Fruit fly (Drosophila melanogaster) whole organism, prepupa: ENCODE results near the gene Gld2.
A peak's percentile ranks its signal among the peaks of the same experiment; 100 is the strongest.

Experiments
- CG10631 ChIP-seq: fragments of 200-800 bp; sonication (Bioruptor generic); optimal IDR thresholded peaks from 2 replicates; lab custom pipeline; 2016; ENCODE audit warnings: missing biosample characterization, missing genetic modification characterization
- CG10669 ChIP-seq: fragments of 200-800 bp; sonication (Bioruptor generic); optimal IDR thresholded peaks from 3 replicates; lab custom pipeline; 2018; ENCODE audit warnings: missing biosample characterization, mild to moderate bottlenecking, missing genetic modification characterization, moderate library complexity
- CG11294 ChIP-seq: fragments of 200-800 bp; sonication (Bioruptor generic); IDR thresholded peaks from 2 replicates; pipeline ENCODE4 v1.3.6; 2022; ENCODE audit warnings: missing biosample characterization, missing genetic modification characterization
- CG11902 ChIP-seq: fragments of 200-800 bp; sonication (Bioruptor generic); optimal IDR thresholded peaks from 3 replicates; lab custom pipeline; 2016; ENCODE audit warnings: missing biosample characterization, missing genetic modification characterization
- CG15336 ChIP-seq: fragments of 200-800 bp; sonication (Bioruptor generic); IDR thresholded peaks from 2 replicates; pipeline ENCODE4 v1.3.6; 2022; ENCODE audit warnings: missing biosample characterization, missing genetic modification characterization
- CG1621 ChIP-seq: fragments of 200-800 bp; sonication (Bioruptor generic); optimal IDR thresholded peaks from 3 replicates; lab custom pipeline; 2018; ENCODE audit warnings: missing biosample characterization, mild to moderate bottlenecking, missing genetic modification characterization
- CG16779 ChIP-seq: fragments of 200-800 bp; sonication (Bioruptor generic); optimal IDR thresholded peaks from 3 replicates; lab custom pipeline; 2017; ENCODE audit warnings: missing biosample characterization, mild to moderate bottlenecking, missing genetic modification characterization
- CG3032 ChIP-seq: fragments of 200-800 bp; optimal IDR thresholded peaks from 2 replicates; lab custom pipeline; 2019; ENCODE audit warnings: missing biosample characterization, mild to moderate bottlenecking, missing genetic modification characterization, moderate library complexity
- CG31627 ChIP-seq: fragments of 200-800 bp; sonication (Bioruptor generic); optimal IDR thresholded peaks from 3 replicates; lab custom pipeline; 2016; ENCODE audit warnings: missing biosample characterization, missing genetic modification characterization
- CG32006 ChIP-seq: fragments of 200-800 bp; sonication (Bioruptor generic); optimal IDR thresholded peaks from 3 replicates; lab custom pipeline; 2017; ENCODE audit warnings: missing biosample characterization, mild to moderate bottlenecking, missing genetic modification characterization
- CG4318 ChIP-seq: fragments of 200-800 bp; sonication (Bioruptor generic); optimal IDR thresholded peaks from 3 replicates; lab custom pipeline; 2017; ENCODE audit warnings: missing biosample characterization, mild to moderate bottlenecking, missing genetic modification characterization
- CG6163 ChIP-seq: fragments of 200-800 bp; sonication (Bioruptor generic); IDR thresholded peaks from 3 replicates; pipeline ENCODE4 v1.3.6; 2022; ENCODE audit warnings: missing biosample characterization, missing genetic modification characterization
- CG6808 ChIP-seq: fragments of 200-800 bp; sonication (Bioruptor generic); optimal IDR thresholded peaks from 3 replicates; lab custom pipeline; 2017; ENCODE audit warnings: missing biosample characterization, missing genetic modification characterization, mild to moderate bottlenecking, moderate library complexity, missing genetic modification reagents
- CG6854 ChIP-seq: fragments of 200-800 bp; sonication (Bioruptor generic); optimal IDR thresholded peaks from 2 replicates; lab custom pipeline; 2017; ENCODE audit warnings: missing biosample characterization, mild to moderate bottlenecking, missing genetic modification characterization
- CG8319 ChIP-seq: fragments of 200-800 bp; sonication (Bioruptor generic); optimal IDR thresholded peaks from 3 replicates; lab custom pipeline; 2016; ENCODE audit warnings: missing biosample characterization, missing genetic modification characterization
- CG9139 ChIP-seq: fragments of 200-800 bp; sonication (Bioruptor generic); optimal IDR thresholded peaks from 3 replicates; lab custom pipeline; 2017; ENCODE audit warnings: missing biosample characterization, mild to moderate bottlenecking, missing genetic modification characterization
- Eip78C ChIP-seq: fragments of 200-800 bp; sonication (Bioruptor generic); peaks from one replicate; lab custom pipeline; 2016; ENCODE audit warnings: missing biosample characterization, missing genetic modification characterization
- Ets21C ChIP-seq: fragments of 200-800 bp; sonication (Bioruptor generic); optimal IDR thresholded peaks from 3 replicates; lab custom pipeline; 2016; ENCODE audit warnings: missing biosample characterization, missing genetic modification characterization
- Ets96B ChIP-seq: fragments of 200-800 bp; optimal IDR thresholded peaks from 2 replicates; lab custom pipeline; 2019; ENCODE audit warnings: missing biosample characterization, mild to moderate bottlenecking, missing genetic modification characterization, moderate library complexity
- Gug ChIP-seq: fragments of 200-800 bp; sonication (Bioruptor generic); IDR thresholded peaks from 2 replicates; pipeline ENCODE4 v1.3.6; 2022; ENCODE audit warnings: missing biosample characterization, missing genetic modification characterization
- Hr39 ChIP-seq: fragments of 200-800 bp; sonication (Bioruptor generic); optimal IDR thresholded peaks from 2 replicates; lab custom pipeline; 2016; ENCODE audit warnings: missing biosample characterization, missing genetic modification characterization
- Hr4 ChIP-seq: fragments of 200-800 bp; sonication (Bioruptor generic); optimal IDR thresholded peaks from 3 replicates; lab custom pipeline; 2016; ENCODE audit warnings: missing biosample characterization, missing genetic modification characterization
- Met ChIP-seq: fragments of 200-800 bp; sonication (Bioruptor generic); optimal IDR thresholded peaks from 3 replicates; lab custom pipeline; 2016; ENCODE audit warnings: missing biosample characterization, missing genetic modification characterization
- OdsH ChIP-seq: fragments of 200-800 bp; sonication (Bioruptor generic); optimal IDR thresholded peaks from 3 replicates; lab custom pipeline; 2016; ENCODE audit warnings: missing biosample characterization, missing genetic modification characterization
- Smox ChIP-seq: fragments of 200-800 bp; sonication (Bioruptor generic); optimal IDR thresholded peaks from 3 replicates; lab custom pipeline; 2016; ENCODE audit warnings: missing biosample characterization, missing genetic modification characterization
- Sox102F ChIP-seq: fragments of 200-800 bp; sonication (Bioruptor generic); optimal IDR thresholded peaks from 2 replicates; lab custom pipeline; 2016; ENCODE audit warnings: missing biosample characterization, mild to moderate bottlenecking, missing genetic modification characterization
- Sox14 ChIP-seq: fragments of 200-800 bp; sonication (Bioruptor generic); optimal IDR thresholded peaks from 3 replicates; lab custom pipeline; 2016; ENCODE audit warnings: missing biosample characterization, missing genetic modification characterization
- dac ChIP-seq: fragments of 200-800 bp; sonication (Bioruptor generic); optimal IDR thresholded peaks from 2 replicates; lab custom pipeline; 2017; ENCODE audit warnings: missing biosample characterization, mild to moderate bottlenecking, missing genetic modification characterization
- eg ChIP-seq: fragments of 200-800 bp; sonication (Bioruptor generic); IDR thresholded peaks from 3 replicates; pipeline ENCODE4 v1.3.6; 2022; ENCODE audit warnings: missing biosample characterization, missing genetic modification characterization
- fkh ChIP-seq: fragments of 200-800 bp; sonication (Bioruptor generic); optimal IDR thresholded peaks from 3 replicates; lab custom pipeline; 2017; ENCODE audit warnings: missing biosample characterization, mild to moderate bottlenecking, missing genetic modification characterization, moderate library complexity
- lz ChIP-seq: fragments of 200-800 bp; sonication (Bioruptor generic); optimal IDR thresholded peaks from 3 replicates; lab custom pipeline; 2016; ENCODE audit warnings: missing biosample characterization, missing genetic modification characterization
- pdm3 ChIP-seq: fragments of 200-800 bp; sonication (Bioruptor generic); optimal IDR thresholded peaks from 3 replicates; lab custom pipeline; 2016; ENCODE audit warnings: missing biosample characterization, missing genetic modification characterization
- salr ChIP-seq, 2 experiments: fragments of 200-800 bp; sonication (Bioruptor generic); optimal IDR thresholded peaks; 3 replicates each; lab custom pipeline; 2016 to 2018; ENCODE audit warnings: missing biosample characterization in 2 of 2, missing genetic modification characterization in 2 of 2, mild to moderate bottlenecking in 1 of 2
- spab ChIP-seq: fragments of 200-800 bp; sonication (Bioruptor generic); optimal IDR thresholded peaks from 2 replicates; lab custom pipeline; 2017; ENCODE audit warnings: missing biosample characterization, mild to moderate bottlenecking, missing genetic modification characterization, missing genetic modification reagents
- svp ChIP-seq: fragments of 200-800 bp; sonication (Bioruptor generic); peaks from one replicate; lab custom pipeline; 2016; ENCODE audit warnings: missing biosample characterization, missing genetic modification characterization
- topi ChIP-seq: fragments of 200-800 bp; sonication (Bioruptor generic); optimal IDR thresholded peaks from 3 replicates; lab custom pipeline; 2016; ENCODE audit warnings: missing biosample characterization, missing genetic modification characterization

Gld2 gene

dm6 chr3R:22260205-22260604, 48.6 kb downstream of the Gld2 start (continued):
- TF ChIP-seq CG1621 (tag; lab: Kevin White, UChicago) = peak; percentile 70
- peak; percentile 56 for TF ChIP-seq CG31627 (GFP tag; lab: Kevin White, UChicago)
- peak; percentile 67 for TF ChIP-seq Eip78C (GFP tag; lab: Kevin White, UChicago)
- TF ChIP-seq CG10669 (GFP tag; lab: Kevin White, UChicago) = peak; percentile 76
- peak; percentile 67 for TF ChIP-seq pdm3
- no peak for TF ChIP-seq spab (GFP tag; lab: Kevin White, UChicago)
- TF ChIP-seq salr (GFP tag; optimal IDR thresholded peaks at IDR 0.05; lab: Kevin White, UChicago) = peak in 1 of 2 experiments; percentile 39
- TF ChIP-seq CG8319 (GFP tag; lab: Kevin White, UChicago) = peak; percentile 9
- TF ChIP-seq Gug (GFP tag; lab: Robert Waterston, UW) = no peak
- no peak for TF ChIP-seq dac (GFP tag; lab: Kevin White, UChicago)
- peak; percentile 72 for TF ChIP-seq Smox (GFP tag; lab: Kevin White, UChicago)
- TF ChIP-seq CG6854 = no peak
- TF ChIP-seq fkh (GFP tag; lab: Kevin White, UChicago) = no peak
- peak; percentile 72 for TF ChIP-seq Met (GFP tag; lab: Kevin White, UChicago)
- peak; percentile 53 for TF ChIP-seq Sox14 (GFP tag; lab: Kevin White, UChicago)
- peak; percentile 47 for TF ChIP-seq CG32006 (GFP tag; lab: Kevin White, UChicago)
- TF ChIP-seq CG11294 (GFP tag; lab: Robert Waterston, UW) = no peak
- TF ChIP-seq CG10631 (GFP tag; lab: Kevin White, UChicago) = peak; percentile 54
- no peak for TF ChIP-seq CG4318 (GFP tag; lab: Kevin White, UChicago)
- TF ChIP-seq OdsH (GFP tag; lab: Kevin White, UChicago) = peak; percentile 67
- TF ChIP-seq CG6808 (GFP tag; lab: Kevin White, UChicago) = peak; percentile 52
- peak; percentile 69 for TF ChIP-seq Ets96B
- peak; percentile 17 for TF ChIP-seq CG3032 (tag; lab: Kevin White, UChicago)
- TF ChIP-seq CG9139 = no peak
- peak; percentile 63 for TF ChIP-seq lz
- TF ChIP-seq svp (GFP tag; lab: Kevin White, UChicago) = peak; percentile 80
- peak; percentile 66; the same call in 2 of the 3 replicates for TF ChIP-seq eg
- TF ChIP-seq CG16779 (tag; lab: Kevin White, UChicago) = no peak
- TF ChIP-seq Hr4 (GFP tag; lab: Kevin White, UChicago) = peak; percentile 46
- TF ChIP-seq Sox102F (GFP tag; lab: Kevin White, UChicago) = peak; percentile 66
- peak; percentile 49 for TF ChIP-seq CG15336 (GFP tag; lab: Robert Waterston, UW)
- TF ChIP-seq CG11902 (GFP tag; lab: Kevin White, UChicago) = peak; percentile 13

- TF ChIP-seq Gug (GFP tag; lab: Robert Waterston, UW) (no peak), CG10631 (GFP tag; lab: Kevin White, UChicago) (peak; percentile 14), topi (no peak), CG8319 (GFP tag; lab: Kevin White, UChicago) (no peak), CG16779 (tag; lab: Kevin White, UChicago) (no peak), Hr39 (GFP tag; lab: Kevin White, UChicago) (no peak), CG15336 (GFP tag; lab: Robert Waterston, UW) (no peak), Ets21C (no peak), CG6854 (no peak), salr (GFP tag; optimal IDR thresholded peaks at IDR 0.05; lab: Kevin White, UChicago) (no peak), CG1621 (tag; lab: Kevin White, UChicago) (no peak), CG6163 (GFP tag; lab: Robert Waterston, UW) (peak; percentile 50; the same call in 2 of the 3 replicates)
Observed at dm6 chr3R:22260675-22261461, 49.2 kb downstream of the Gld2 start.
